Worm (Caenorhabditis elegans): Measurements from ENCODE around the gene W02D7.5.

Gene W02D7.5

DNA sequence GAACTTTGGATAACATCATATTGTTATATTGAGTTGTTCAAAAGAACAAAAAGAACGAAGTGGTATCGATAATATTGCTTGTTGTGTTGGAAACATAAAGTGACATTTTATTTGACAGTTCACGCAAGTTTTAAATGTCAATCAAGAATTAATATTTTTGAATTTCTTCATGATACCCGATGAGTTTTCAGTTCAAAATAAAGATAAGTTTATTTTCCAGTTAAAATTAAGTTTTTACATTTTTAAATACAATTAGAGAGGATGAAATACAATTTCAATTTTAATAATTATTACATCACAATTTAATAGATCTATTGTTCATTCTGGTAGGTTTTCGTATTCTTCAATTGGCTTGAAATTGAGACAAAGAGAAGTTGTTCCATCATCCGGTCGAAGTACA lies 1.5 kb downstream of the W02D7.5 start, which contains the start of gene W02D7.4:
Gene W02D7.4 (minus strand): TSS at position 101 of the 400 bp plus-strand sequence.
- TF ChIP-seq nhr-12 (tag; optimal IDR thresholded peaks at IDR 0.05) = no peak

DNA sequence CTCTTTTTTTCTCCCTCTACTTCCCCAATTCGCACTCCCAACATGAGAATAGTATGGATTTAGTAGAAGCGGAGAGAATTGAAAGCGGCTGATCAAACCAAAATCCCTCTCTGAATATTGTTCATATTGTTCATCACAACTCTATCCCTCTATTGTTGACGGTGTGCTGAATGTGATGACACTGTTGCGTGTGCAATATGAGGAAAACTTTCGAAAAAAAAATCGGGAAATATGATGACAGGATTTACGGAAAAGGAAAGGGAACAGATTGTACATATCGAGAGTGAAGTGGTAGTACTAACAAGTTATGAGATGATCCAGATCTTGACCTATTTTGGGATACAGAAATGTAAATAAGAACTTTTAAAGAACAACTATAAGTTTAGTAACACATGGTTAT lies 3.2 kb downstream of the W02D7.5 start, which contains the start of gene smex-1:
Gene smex-1 (minus strand): TSS at position 101 of the 400 bp plus-strand sequence.
- TF ChIP-seq aha-1 (tag; optimal IDR thresholded peaks at IDR 0.05) = no peak
- no peak for TF ChIP-seq lin-13 (GFP tag; optimal IDR thresholded peaks at IDR 0.05)
- TF ChIP-seq pqm-1 (tag; optimal IDR thresholded peaks at IDR 0.05) = no peak
- TF ChIP-seq fkh-8 (tag; optimal IDR thresholded peaks at IDR 0.05) = no peak
- TF ChIP-seq mep-1 (tag; optimal IDR thresholded peaks at IDR 0.05) = no peak
- no peak for TF ChIP-seq ceh-63 (GFP tag; optimal IDR thresholded peaks at IDR 0.05)
- TF ChIP-seq pax-3 (tag; optimal IDR thresholded peaks at IDR 0.05) = no peak
- no peak for TF ChIP-seq alr-1 (tag; optimal IDR thresholded peaks at IDR 0.05; ENCODE audit: borderline replicate concordance)
- no peak for TF ChIP-seq sup-37 (GFP tag; optimal IDR thresholded peaks at IDR 0.05)
- no peak for TF ChIP-seq mdl-1 (tag; optimal IDR thresholded peaks at IDR 0.05)
- no peak for TF ChIP-seq dpl-1 (GFP tag; optimal IDR thresholded peaks at IDR 0.05)
- TF ChIP-seq fkh-10 (GFP tag; optimal IDR thresholded peaks at IDR 0.05) = no peak
- no peak for TF ChIP-seq ztf-11 (tag; optimal IDR thresholded peaks at IDR 0.05)
- no peak for TF ChIP-seq nhr-90 (tag; optimal IDR thresholded peaks at IDR 0.05; ENCODE audit: poor library complexity)
- TF ChIP-seq lin-39 (tag; optimal IDR thresholded peaks at IDR 0.05) = no peak
- no peak for TF ChIP-seq nhr-19 (GFP tag; conservative IDR thresholded peaks at IDR 0.05)
- no peak for TF ChIP-seq rnt-1 (tag; optimal IDR thresholded peaks at IDR 0.05)
- no peak for TF ChIP-seq skn-1 (tag; optimal IDR thresholded peaks at IDR 0.05)
- no peak for TF ChIP-seq unc-62 (GFP tag; optimal IDR thresholded peaks at IDR 0.05)

DNA sequence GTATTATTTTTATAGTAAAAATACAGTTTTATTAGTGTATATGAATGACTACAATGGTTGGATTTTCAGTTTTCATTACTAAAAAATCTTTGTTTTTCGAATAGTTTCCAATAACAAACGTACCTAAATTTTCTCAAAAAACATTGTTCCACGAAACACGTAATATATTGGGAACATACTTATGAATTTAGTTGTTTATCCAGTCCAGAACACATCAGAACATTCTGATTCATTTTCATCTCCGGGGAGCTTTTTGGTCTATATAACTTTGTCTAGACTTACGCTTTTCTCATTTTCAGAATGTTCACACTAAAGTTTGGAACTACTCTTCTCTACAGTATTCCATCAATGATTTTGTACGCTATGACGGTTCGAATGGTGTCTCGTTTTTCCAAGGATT lies 7.3 kb downstream of the W02D7.5 start, which contains the start of gene srg-33:
Gene srg-33 (plus strand): TSS at position 301 of the 400 bp plus-strand sequence.
- no peak for TF ChIP-seq sox-4 (tag; optimal IDR thresholded peaks at IDR 0.05)
- no peak for TF ChIP-seq lin-39 (tag; optimal IDR thresholded peaks at IDR 0.05)
- TF ChIP-seq elt-3 (tag; optimal IDR thresholded peaks at IDR 0.05) = no peak
- no peak for TF ChIP-seq nhr-28 (tag; optimal IDR thresholded peaks at IDR 0.05)
- no peak for TF ChIP-seq ama-1 (optimal IDR thresholded peaks at IDR 0.05)
- TF ChIP-seq fos-1 (tag; optimal IDR thresholded peaks at IDR 0.05) = no peak
- TF ChIP-seq fkh-4 (tag; optimal IDR thresholded peaks at IDR 0.05; ENCODE audit: borderline replicate concordance) = no peak
- no peak for TF ChIP-seq egl-27 (tag; optimal IDR thresholded peaks at IDR 0.05)
- no peak for TF ChIP-seq efl-1 (optimal IDR thresholded peaks at IDR 0.05)
- TF ChIP-seq efl-1 (GFP tag; optimal IDR thresholded peaks at IDR 0.05 in 1 of 2) = no peak
- TF ChIP-seq ceh-88 (GFP tag; IDR thresholded peaks at IDR 0.05) = no peak
- TF ChIP-seq zag-1 (tag; optimal IDR thresholded peaks at IDR 0.05) = no peak
- no peak for TF ChIP-seq mep-1 (tag; optimal IDR thresholded peaks at IDR 0.05)
- no peak for TF ChIP-seq nhr-76 (tag; optimal IDR thresholded peaks at IDR 0.05)
- no peak for TF ChIP-seq pag-3 (tag; optimal IDR thresholded peaks at IDR 0.05; ENCODE audit: borderline replicate concordance, insufficient read depth)
- TF ChIP-seq tbx-2 (tag; optimal IDR thresholded peaks at IDR 0.05) = no peak

DNA sequence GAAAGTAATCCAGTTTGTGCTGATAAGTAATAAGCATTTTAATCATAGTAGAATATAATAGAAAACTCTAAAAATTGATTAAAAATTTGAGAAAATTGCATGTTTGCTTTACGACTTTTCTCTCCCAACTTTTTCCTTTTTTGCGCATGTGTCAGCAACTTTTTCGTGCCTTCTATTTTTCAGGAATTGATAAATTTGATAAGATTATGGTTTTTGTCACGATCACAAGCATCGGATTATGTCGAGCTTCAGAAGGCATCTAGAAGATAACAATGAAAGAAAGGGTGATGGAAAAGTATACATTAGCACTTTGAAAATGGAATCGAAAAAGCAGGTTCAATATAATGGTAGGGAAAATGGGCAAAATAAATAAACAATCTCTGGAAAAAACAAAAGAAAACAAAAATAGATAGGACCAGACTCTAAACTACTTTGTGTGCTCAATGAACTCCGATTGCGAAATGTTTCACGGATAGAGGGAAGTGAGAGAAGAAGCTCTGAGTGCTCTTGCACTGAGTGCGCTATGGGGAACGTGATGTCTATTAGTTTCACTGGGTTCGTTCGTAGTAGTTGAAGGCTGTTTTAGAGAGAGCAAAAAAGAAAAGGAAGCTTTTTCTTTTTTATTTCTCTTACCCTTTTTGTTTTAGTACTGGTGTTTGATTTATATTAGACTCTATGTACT lies 10.8 kb downstream of the W02D7.5 start:
- TF ChIP-seq zip-4 (GFP tag; optimal IDR thresholded peaks at IDR 0.05) (peak; percentile 35), lin-13 (GFP tag; optimal IDR thresholded peaks at IDR 0.05) (no peak), ces-1 (GFP tag; optimal IDR thresholded peaks at IDR 0.05) (no peak), skn-1 (tag; optimal IDR thresholded peaks at IDR 0.05) (peak; percentile 44), aly-2 (tag; optimal IDR thresholded peaks at IDR 0.05) (no peak), pqm-1 (tag; optimal IDR thresholded peaks at IDR 0.05) (no peak), vab-15 (tag; optimal IDR thresholded peaks at IDR 0.05) (no peak), jun-1 (tag; optimal IDR thresholded peaks at IDR 0.05) (no peak), sup-37 (GFP tag; optimal IDR thresholded peaks at IDR 0.05) (no peak), unc-30 (tag; optimal IDR thresholded peaks at IDR 0.05) (no peak), C34B4.2 (tag; optimal IDR thresholded peaks at IDR 0.05) (no peak), nhr-19 (GFP tag; conservative IDR thresholded peaks at IDR 0.05) (0 out of 2 replicates have a peak, but pooled peaks have one; percentile 21), sptf-1 (tag; optimal IDR thresholded peaks at IDR 0.05) (no peak), hlh-4 (tag; optimal IDR thresholded peaks at IDR 0.05) (no peak), elt-2 (tag; optimal IDR thresholded peaks at IDR 0.05) (peak; percentile 81), fkh-8 (tag; optimal IDR thresholded peaks at IDR 0.05) (peak; percentile 5), lin-15B (tag; optimal IDR thresholded peaks at IDR 0.05) (no peak), Y116A8C.19 (tag; optimal IDR thresholded peaks at IDR 0.05; ENCODE audit: borderline replicate concordance) (no peak), snu-23 (GFP tag; optimal IDR thresholded peaks at IDR 0.05) (no peak)
